Worm (Caenorhabditis elegans): ENCODE data around the gene dgk-2.

Gene dgk-2

ce11 chrX:4530426-4531044 lies 26.3 kb upstream of the dgk-2 start (continued):
- no peak for TF ChIP-seq ceh-34 (tag; optimal IDR thresholded peaks at IDR 0.05)

ce11 chrX:4528905-4529304 lies 24.7 kb upstream of the dgk-2 start:
- no peak for TF ChIP-seq lin-11 (tag; optimal IDR thresholded peaks at IDR 0.05)
- TF ChIP-seq unc-55 (GFP tag; optimal IDR thresholded peaks at IDR 0.05) = no peak
- TF ChIP-seq ceh-2 (tag; optimal IDR thresholded peaks at IDR 0.05) = no peak
- TF ChIP-seq ceh-45 (GFP tag; IDR thresholded peaks at IDR 0.05) = no peak
- no peak for TF ChIP-seq ceh-6 (GFP tag; optimal IDR thresholded peaks at IDR 0.05)
- no peak for TF ChIP-seq pat-9 (tag; optimal IDR thresholded peaks at IDR 0.05)
- no peak for TF ChIP-seq pax-1 (tag; optimal IDR thresholded peaks at IDR 0.05)
- TF ChIP-seq pros-1 (tag; optimal IDR thresholded peaks at IDR 0.05) = no peak
- no peak for TF ChIP-seq unc-3 (GFP tag; conservative IDR thresholded peaks at IDR 0.05)
- TF ChIP-seq unc-3 (tag; optimal IDR thresholded peaks at IDR 0.05) = no peak
- no peak for TF ChIP-seq nfya-1 (tag; optimal IDR thresholded peaks at IDR 0.05)
- no peak for TF ChIP-seq nhr-232 (tag; optimal IDR thresholded peaks at IDR 0.05)
- TF ChIP-seq syd-9 (tag; optimal IDR thresholded peaks at IDR 0.05) = no peak

- TF ChIP-seq elt-2 (tag; optimal IDR thresholded peaks at IDR 0.05) (no peak), unc-42 (tag; optimal IDR thresholded peaks at IDR 0.05) (no peak), ttx-3 (tag; optimal IDR thresholded peaks at IDR 0.05) (no peak), npax-4 (tag; optimal IDR thresholded peaks at IDR 0.05) (no peak), ama-1 (optimal IDR thresholded peaks at IDR 0.05) (peak; percentile 43), ceh-2 (tag; optimal IDR thresholded peaks at IDR 0.05) (no peak)
Measured at ce11 chrX:4526412-4526811, 22.2 kb upstream of the dgk-2 start.

ce11 chrX:4524844-4525243 lies 20.7 kb upstream of the dgk-2 start:
- TF ChIP-seq ceh-48 (tag; optimal IDR thresholded peaks at IDR 0.05) (no peak), ceh-18 (tag; optimal IDR thresholded peaks at IDR 0.05) (no peak), ceh-14 (tag; optimal IDR thresholded peaks at IDR 0.05) (no peak), hlh-30 (tag; optimal IDR thresholded peaks at IDR 0.05; ENCODE audit: insufficient read depth) (no peak), ama-1 (optimal IDR thresholded peaks at IDR 0.05) (no peak), ceh-9 (tag; optimal IDR thresholded peaks at IDR 0.05) (no peak), hlh-6 (tag; optimal IDR thresholded peaks at IDR 0.05) (no peak), elt-2 (tag; optimal IDR thresholded peaks at IDR 0.05) (no peak), C38D4.7 (GFP tag; optimal IDR thresholded peaks at IDR 0.05) (no peak), ttx-3 (tag; optimal IDR thresholded peaks at IDR 0.05) (no peak), fax-1 (tag; optimal IDR thresholded peaks at IDR 0.05) (no peak), gmeb-2 (tag; optimal IDR thresholded peaks at IDR 0.05) (no peak)

- peak; percentile 20 for TF ChIP-seq sdc-2 (tag; optimal IDR thresholded peaks at IDR 0.05)
- no peak for TF ChIP-seq hlh-30 (tag; optimal IDR thresholded peaks at IDR 0.05; ENCODE audit: insufficient read depth)
- TF ChIP-seq ceh-18 (tag; optimal IDR thresholded peaks at IDR 0.05) = no peak
- TF ChIP-seq nfya-1 (tag; optimal IDR thresholded peaks at IDR 0.05) = peak; percentile 100
- TF ChIP-seq pat-9 (tag; optimal IDR thresholded peaks at IDR 0.05) = peak; percentile 18
- no peak for TF ChIP-seq tbx-7 (tag; optimal IDR thresholded peaks at IDR 0.05)
- TF ChIP-seq tbx-2 (tag; optimal IDR thresholded peaks at IDR 0.05) = peak; percentile 84
- peak; percentile 61 for TF ChIP-seq ceh-6 (GFP tag; optimal IDR thresholded peaks at IDR 0.05)
- TF ChIP-seq zip-5 (tag; optimal IDR thresholded peaks at IDR 0.05) = no peak
- peak; percentile 18 for TF ChIP-seq pha-2 (tag; optimal IDR thresholded peaks at IDR 0.05)
- no peak for TF ChIP-seq syd-9 (tag; optimal IDR thresholded peaks at IDR 0.05)
- peak; percentile 34 for TF ChIP-seq elt-2 (tag; optimal IDR thresholded peaks at IDR 0.05)
- peak; percentile 74 for TF ChIP-seq unc-42 (tag; optimal IDR thresholded peaks at IDR 0.05)
- no peak for TF ChIP-seq C38D4.7 (GFP tag; optimal IDR thresholded peaks at IDR 0.05)
- TF ChIP-seq unc-55 (GFP tag; optimal IDR thresholded peaks at IDR 0.05) = peak; percentile 5
- no peak for TF ChIP-seq pha-4 (tag; optimal IDR thresholded peaks at IDR 0.05)
- no peak for TF ChIP-seq nhr-11 (tag; optimal IDR thresholded peaks at IDR 0.05)
- TF ChIP-seq unc-86 (tag; optimal IDR thresholded peaks at IDR 0.05) = no peak
- TF ChIP-seq dve-1 (tag; optimal IDR thresholded peaks at IDR 0.05) = no peak
- no peak for TF ChIP-seq hlh-8 (tag; optimal IDR thresholded peaks at IDR 0.05)
- no peak for TF ChIP-seq K09A11.1 (tag; optimal IDR thresholded peaks at IDR 0.05; ENCODE audit: insufficient read depth)
- no peak for TF ChIP-seq ceh-30 (tag; optimal IDR thresholded peaks at IDR 0.05)
- TF ChIP-seq fkh-10 (GFP tag; optimal IDR thresholded peaks at IDR 0.05) = no peak
- no peak for TF ChIP-seq mec-3 (tag; optimal IDR thresholded peaks at IDR 0.05; ENCODE audit: borderline replicate concordance)
- TF ChIP-seq ceh-48 (tag; optimal IDR thresholded peaks at IDR 0.05) = no peak
- TF ChIP-seq hlh-15 (tag; optimal IDR thresholded peaks at IDR 0.05) = no peak
- TF ChIP-seq sox-4 (tag; optimal IDR thresholded peaks at IDR 0.05) = peak; percentile 49
Measured at ce11 chrX:4523887-4524350, 19.7 kb upstream of the dgk-2 start, which contains the start of gene pdi-2. Gene pdi-2, plus strand, starts transcription at chrX:4524155.
